Worm (Caenorhabditis elegans): Measurements from ENCODE around the gene rbm-39.

Gene rbm-39

DNA sequence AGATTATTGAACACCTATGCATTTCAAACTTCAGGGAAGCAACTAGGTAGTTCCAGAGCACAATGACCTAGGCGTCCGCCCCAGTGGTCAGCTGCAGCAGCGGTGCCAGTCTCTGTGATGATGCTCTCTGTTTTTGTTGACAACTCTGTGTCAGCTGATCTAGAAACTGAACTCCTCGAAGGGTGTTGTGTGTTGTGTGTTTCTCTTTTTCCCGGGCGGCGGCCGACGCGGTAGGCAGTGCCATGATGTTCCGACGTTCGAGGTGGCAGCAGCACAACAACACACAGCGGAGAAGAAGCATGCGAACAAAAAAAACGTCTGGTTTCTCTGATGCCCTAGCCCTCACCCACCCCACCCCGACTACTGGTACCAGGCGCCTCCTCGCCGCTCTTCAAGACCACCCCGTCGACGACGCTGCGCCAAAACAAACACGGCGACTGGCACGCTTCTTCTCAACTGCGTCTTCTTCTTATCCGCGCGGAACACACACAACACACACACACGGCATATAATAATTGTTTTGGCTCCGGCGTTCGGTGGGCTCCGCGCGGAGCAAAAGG is 51.9 kb downstream of the rbm-39 start:
- TF ChIP-seq unc-62 (GFP tag; optimal IDR thresholded peaks at IDR 0.05), result no peak

DNA sequence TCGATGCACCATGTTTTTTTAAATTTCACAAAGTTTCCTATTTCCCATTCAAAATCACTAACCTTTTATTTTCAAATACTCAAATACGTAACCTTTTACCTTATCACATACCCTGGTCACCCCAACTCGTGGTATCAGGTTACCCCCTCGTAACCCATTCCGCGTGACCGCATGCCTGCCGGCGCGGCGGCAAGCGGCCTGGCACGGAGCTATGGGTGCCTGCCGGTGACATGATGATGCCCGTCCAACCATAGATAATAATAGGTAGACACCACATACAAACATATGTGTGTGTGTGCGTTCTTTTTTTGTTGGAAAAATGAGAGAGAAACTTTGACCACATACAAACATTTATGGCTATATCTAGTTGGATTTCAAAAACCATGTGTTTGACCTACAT is 53.1 kb downstream of the rbm-39 start:
- no peak for TF ChIP-seq unc-62 (GFP tag; optimal IDR thresholded peaks at IDR 0.05)

DNA sequence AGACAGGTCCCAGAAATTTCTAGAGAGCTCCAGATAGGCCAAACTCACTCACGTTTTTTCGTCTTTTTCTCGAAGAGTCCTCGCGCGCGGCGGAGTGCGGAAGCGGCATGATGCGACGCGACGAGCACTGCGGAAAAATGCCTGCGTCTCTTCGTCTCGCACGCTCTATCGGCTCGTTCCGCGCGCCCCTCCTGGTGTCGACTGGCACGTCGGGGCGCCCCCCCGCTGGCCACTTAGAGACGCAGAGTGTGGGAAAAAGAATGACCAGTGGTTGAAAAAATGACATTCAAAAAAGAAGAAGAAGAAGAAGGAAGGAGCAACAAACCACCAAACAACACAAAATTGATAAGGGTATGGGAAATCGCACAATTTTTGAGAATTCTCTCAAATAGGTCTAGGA is 55.0 kb downstream of the rbm-39 start, which contains the start of gene znf-782:
TSS of gene znf-782 (minus strand) at position 96 of the 400 bp plus-strand sequence.
- no peak for TF ChIP-seq unc-62 (GFP tag; optimal IDR thresholded peaks at IDR 0.05)

DNA sequence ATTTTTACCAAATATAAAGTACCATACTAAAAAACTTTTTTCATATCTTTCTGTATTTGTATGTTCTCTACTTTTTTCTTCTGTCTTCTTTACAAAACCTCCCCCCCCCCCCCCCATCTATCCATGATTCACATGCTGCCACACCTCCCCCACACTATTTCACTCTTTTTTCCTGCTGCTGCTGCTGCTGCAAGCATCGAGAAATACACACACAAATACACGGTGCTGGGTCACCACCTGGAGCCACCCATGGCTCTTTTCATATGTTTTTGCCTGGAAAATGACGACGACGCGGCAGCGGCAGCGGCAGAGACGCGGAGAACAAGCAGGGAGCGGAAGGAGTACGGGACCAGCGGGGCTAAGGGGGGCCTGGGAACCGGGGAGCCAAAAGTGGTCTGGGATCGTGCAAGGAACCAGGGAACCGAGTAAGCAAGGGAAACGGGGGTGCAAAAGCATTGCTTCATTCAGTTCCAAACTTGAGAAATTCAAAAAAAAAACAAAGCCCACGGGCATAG is 56.4 kb downstream of the rbm-39 start:
- TF ChIP-seq unc-62 (GFP tag; optimal IDR thresholded peaks at IDR 0.05), result no peak

All from whole organism, dauer.